Worm (Caenorhabditis elegans) whole organism, L2 larva: Measurements from ENCODE around the gene dsl-6.

Experiments used
- C34F6.9 ChIP-seq: fragments of 150-350 bp; optimal IDR thresholded peaks from 2 replicates; lab custom pipeline; 2014; ENCODE audit warnings: missing biosample characterization, missing genetic modification characterization
- Y55F3AM.14 ChIP-seq: fragments of 200-800 bp; sonication (Bioruptor generic); optimal IDR thresholded peaks from 2 replicates; lab custom pipeline; 2018; ENCODE audit warnings: mild to moderate bottlenecking, missing genetic modification characterization, missing compliant biosample characterization
- aly-2 ChIP-seq: fragments of 150-350 bp; optimal IDR thresholded peaks from 2 replicates; lab custom pipeline; 2014; ENCODE audit warnings: missing biosample characterization, missing genetic modification characterization
- elt-1 ChIP-seq: fragments of 150-350 bp; optimal IDR thresholded peaks from 2 replicates; lab custom pipeline; 2014; ENCODE audit warnings: missing biosample characterization, missing genetic modification characterization
- lin-13 ChIP-seq: fragments of 150-350 bp; optimal IDR thresholded peaks from 2 replicates; lab custom pipeline; 2014; ENCODE audit warnings: missing biosample characterization, missing genetic modification reagents, missing genetic modification characterization
- lsy-2 ChIP-seq, 2 experiments: fragments of 150-350 bp in 1 of 2; sonication (generic microtip) in 1 of 2; optimal IDR thresholded peaks; 2 replicates each; lab custom pipeline; 2014 to 2017; ENCODE audit warnings: missing biosample characterization in 2 of 2, missing genetic modification characterization in 2 of 2
- nhr-12 ChIP-seq: fragments of 150-350 bp; optimal IDR thresholded peaks from 2 replicates; lab custom pipeline; 2014; ENCODE audit warnings: missing biosample characterization, missing genetic modification characterization
- sma-9 ChIP-seq, 2 experiments: fragments of 150-350 bp in 1 of 2; sonication (generic microtip) in 1 of 2; optimal IDR thresholded peaks; 2 replicates each; lab custom pipeline; 2014 to 2016; ENCODE audit warnings: missing genetic modification characterization in 2 of 2, mild to moderate bottlenecking in 1 of 2, missing biosample characterization in 1 of 2, missing compliant biosample characterization in 1 of 2, missing genetic modification reagents in 1 of 2, moderate library complexity in 1 of 2
- unc-62 ChIP-seq: fragments of 150-350 bp; optimal IDR thresholded peaks from 2 replicates; lab custom pipeline; 2014; ENCODE audit warnings: missing biosample characterization, missing genetic modification reagents, missing genetic modification characterization
- zag-1 ChIP-seq: fragments of 150-350 bp; optimal IDR thresholded peaks from 2 replicates; lab custom pipeline; 2014; ENCODE audit warnings: missing biosample characterization, missing genetic modification characterization

ce11 chrIV:11350809-11351208, 47.3 kb downstream of the dsl-6 start:
- TF ChIP-seq aly-2 (tag; lab: Kevin White, UChicago) (no peak), lsy-2 (tag; optimal IDR thresholded peaks at IDR 0.05; lab: Kevin White, UChicago) (peak in 1 of 2 experiments; percentile 7), zag-1 (tag; lab: Kevin White, UChicago) (no peak), sma-9 (GFP tag; optimal IDR thresholded peaks at IDR 0.05; lab: Kevin White, UChicago) (peak; percentile 69), sma-9 (tag; optimal IDR thresholded peaks at IDR 0.05; lab: Kevin White, UChicago) (no peak), unc-62 (GFP tag; lab: Kevin White, UChicago) (no peak), elt-1 (tag; lab: Kevin White, UChicago) (no peak), Y55F3AM.14 (GFP tag; lab: Kevin White, UChicago) (no peak), C34F6.9 (tag; lab: Kevin White, UChicago) (peak; percentile 38), nhr-12 (tag; lab: Kevin White, UChicago) (no peak), lin-13 (GFP tag; lab: Kevin White, UChicago) (no peak)
